Fruit fly (Drosophila melanogaster) whole organism, embryonic: Measurements from ENCODE around the gene dx.

Source experiments
- CG10366 ChIP-seq: fragments of 200-800 bp; sonication (Bioruptor generic); IDR thresholded peaks from 2 replicates; pipeline ENCODE4 v1.3.6; 2022; ENCODE audit warnings: missing biosample characterization, missing genetic modification characterization
- CG10979 ChIP-seq: fragments of 200-800 bp; sonication (Bioruptor generic); optimal IDR thresholded peaks from 2 replicates; lab custom pipeline; 2018; ENCODE audit warnings: missing biosample characterization, mild to moderate bottlenecking, missing genetic modification characterization, moderate library complexity
- CG11085 ChIP-seq: fragments of 200-800 bp; sonication (Bioruptor generic); IDR thresholded peaks from 2 replicates; pipeline ENCODE4 v1.3.6; 2022; ENCODE audit warnings: missing biosample characterization, missing genetic modification characterization
- CG11504 ChIP-seq: fragments of 200-800 bp; sonication (Bioruptor generic); optimal IDR thresholded peaks from 3 replicates; lab custom pipeline; 2019; ENCODE audit warnings: missing biosample characterization, mild to moderate bottlenecking, missing genetic modification characterization, moderate library complexity
- CG11695 ChIP-seq: fragments of 200-800 bp; sonication (Bioruptor generic); IDR thresholded peaks from 3 replicates; pipeline ENCODE4 v1.3.6; 2022; ENCODE audit warnings: missing biosample characterization, missing genetic modification characterization
- CG13296 ChIP-seq: fragments of 200-800 bp; sonication (Bioruptor generic); optimal IDR thresholded peaks from 3 replicates; lab custom pipeline; 2018; ENCODE audit warnings: missing biosample characterization, mild to moderate bottlenecking, missing genetic modification characterization
- CG14441 ChIP-seq: fragments of 200-800 bp; sonication (Bioruptor generic); IDR thresholded peaks from 2 replicates; pipeline ENCODE4 v1.3.6; 2022; ENCODE audit warnings: missing biosample characterization, missing genetic modification characterization
- CG14710 ChIP-seq: fragments of 200-800 bp; sonication (Bioruptor generic); optimal IDR thresholded peaks from 3 replicates; lab custom pipeline; 2019; ENCODE audit warnings: missing biosample characterization, mild to moderate bottlenecking, missing genetic modification characterization, moderate library complexity
- CG14860 ChIP-seq: fragments of 200-800 bp; sonication (Bioruptor generic); IDR thresholded peaks from 3 replicates; pipeline ENCODE4 v1.3.6; 2022; ENCODE audit warnings: missing biosample characterization, missing genetic modification characterization; ENCODE audit not compliant: partially characterized antibody
- CG17328 ChIP-seq: fragments of 200-800 bp; sonication (Bioruptor generic); IDR thresholded peaks from 2 replicates; pipeline ENCODE4 v1.3.6; 2022; ENCODE audit warnings: missing biosample characterization, missing genetic modification characterization
- CG17912 ChIP-seq: fragments of 200-800 bp; sonication (Bioruptor generic); optimal IDR thresholded peaks from 2 replicates; lab custom pipeline; 2018; ENCODE audit warnings: missing biosample characterization, mild to moderate bottlenecking, missing genetic modification characterization
- CG2120 ChIP-seq: fragments of 200-800 bp; sonication (Bioruptor generic); optimal IDR thresholded peaks from 3 replicates; lab custom pipeline; 2016; ENCODE audit warnings: missing biosample characterization, missing genetic modification characterization
- CG30020 ChIP-seq: fragments of 200-800 bp; optimal IDR thresholded peaks from 2 replicates; lab custom pipeline; 2019; ENCODE audit warnings: missing biosample characterization, mild to moderate bottlenecking, missing genetic modification characterization, moderate library complexity
- CG31365 ChIP-seq: fragments of 200-800 bp; sonication (Bioruptor generic); optimal IDR thresholded peaks from 2 replicates; lab custom pipeline; 2018; ENCODE audit warnings: missing biosample characterization, mild to moderate bottlenecking, missing genetic modification characterization
- CG3281 ChIP-seq: fragments of 200-800 bp; sonication (Bioruptor generic); optimal IDR thresholded peaks from 3 replicates; lab custom pipeline; 2017; ENCODE audit warnings: missing biosample characterization, mild to moderate bottlenecking, missing genetic modification characterization
- CG33557 ChIP-seq: fragments of 200-800 bp; sonication (Bioruptor generic); optimal IDR thresholded peaks from 2 replicates; lab custom pipeline; 2019; ENCODE audit warnings: missing biosample characterization, mild to moderate bottlenecking, missing genetic modification characterization, moderate library complexity
- CG4617 ChIP-seq: fragments of 200-800 bp; sonication (Bioruptor generic); optimal IDR thresholded peaks from 3 replicates; lab custom pipeline; 2016; ENCODE audit warnings: missing biosample characterization, missing genetic modification characterization, borderline replicate concordance
- CG6254 ChIP-seq: fragments of 200-800 bp; sonication (Bioruptor generic); optimal IDR thresholded peaks from 3 replicates; lab custom pipeline; 2017; ENCODE audit warnings: mild to moderate bottlenecking, missing biosample characterization, missing genetic modification reagents, missing genetic modification characterization
- CG7357 ChIP-seq: fragments of 200-800 bp; sonication (Bioruptor generic); IDR thresholded peaks from 3 replicates; pipeline ENCODE4 v1.3.6; 2022; ENCODE audit warnings: missing biosample characterization, missing genetic modification characterization
- CG8924 ChIP-seq: fragments of 200-800 bp; optimal IDR thresholded peaks from 3 replicates; lab custom pipeline; 2019; ENCODE audit warnings: missing biosample characterization, mild to moderate bottlenecking, missing genetic modification characterization, moderate library complexity
- CG9797 ChIP-seq: fragments of 200-800 bp; sonication (Bioruptor generic); optimal IDR thresholded peaks from 3 replicates; lab custom pipeline; 2018; ENCODE audit warnings: missing biosample characterization, mild to moderate bottlenecking, missing genetic modification characterization
- Drgx ChIP-seq: fragments of 200-800 bp; sonication (Bioruptor generic); IDR thresholded peaks from 2 replicates; pipeline ENCODE4 v1.3.6; 2022; ENCODE audit warnings: missing biosample characterization, missing genetic modification characterization
- MBD-R2 ChIP-seq: fragments of 200-800 bp; sonication (Bioruptor generic); IDR thresholded peaks from 2 replicates; pipeline ENCODE4 v1.3.6; 2022; ENCODE audit warnings: missing biosample characterization, missing genetic modification characterization
- MESR4 ChIP-seq: fragments of 200-800 bp; sonication (Bioruptor generic); optimal IDR thresholded peaks from 2 replicates; lab custom pipeline; 2018; ENCODE audit warnings: missing biosample characterization, mild to moderate bottlenecking, missing genetic modification characterization, moderate library complexity
- Meics ChIP-seq: fragments of 200-800 bp; sonication (Bioruptor generic); optimal IDR thresholded peaks from 2 replicates; lab custom pipeline; 2017; ENCODE audit warnings: missing biosample characterization, mild to moderate bottlenecking, missing genetic modification characterization
- Mes4 ChIP-seq: fragments of 200-800 bp; sonication (Bioruptor generic); optimal IDR thresholded peaks from 2 replicates; lab custom pipeline; 2016; ENCODE audit warnings: missing biosample characterization, missing genetic modification characterization
- Oli ChIP-seq: fragments of 200-800 bp; sonication (Bioruptor generic); optimal IDR thresholded peaks from 2 replicates; lab custom pipeline; 2018; ENCODE audit warnings: missing biosample characterization, mild to moderate bottlenecking, missing genetic modification characterization, moderate library complexity
- PHDP ChIP-seq: fragments of 200-800 bp; sonication (Bioruptor generic); optimal IDR thresholded peaks from 3 replicates; lab custom pipeline; 2018; ENCODE audit warnings: missing biosample characterization, mild to moderate bottlenecking, missing genetic modification characterization, moderate library complexity
- Trl ChIP-seq, 3 experiments: fragments of >200 bp in 2 of 3; fragments of 200-800 bp in 1 of 3; sonication (Bioruptor generic) in 1 of 3; optimal IDR thresholded peaks; 2 replicates in 1 of 3; 3 replicates in 2 of 3; lab custom pipeline; 2016 to 2017; ENCODE audit warnings: missing biosample characterization in 1 of 3, missing genetic modification characterization in 1 of 3
- cas ChIP-seq: fragments of 200-800 bp; sonication (Bioruptor generic); IDR thresholded peaks from 2 replicates; pipeline ENCODE4 v1.3.6; 2022; ENCODE audit warnings: missing biosample characterization, missing genetic modification characterization
- en ChIP-seq: fragments of 200-800 bp; sonication (Bioruptor generic); optimal IDR thresholded peaks from 2 replicates; lab custom pipeline; 2016; ENCODE audit warnings: missing biosample characterization, missing genetic modification characterization
- ewg ChIP-seq: fragments of 200-800 bp; sonication (Bioruptor generic); optimal IDR thresholded peaks from 3 replicates; lab custom pipeline; 2017; ENCODE audit warnings: mild to moderate bottlenecking, missing biosample characterization, missing genetic modification reagents, missing genetic modification characterization
- exex ChIP-seq: fragments of 200-800 bp; sonication (Bioruptor generic); optimal IDR thresholded peaks from 4 replicates; lab custom pipeline; 2018; ENCODE audit warnings: missing biosample characterization, mild to moderate bottlenecking, missing genetic modification characterization, moderate library complexity
- fd96Cb ChIP-seq: fragments of 200-800 bp; sonication (Bioruptor generic); optimal IDR thresholded peaks from 2 replicates; lab custom pipeline; 2018; ENCODE audit warnings: missing biosample characterization, mild to moderate bottlenecking, missing genetic modification characterization, moderate library complexity
- gce ChIP-seq: fragments of 200-800 bp; sonication (Bioruptor generic); IDR thresholded peaks from 3 replicates; pipeline ENCODE4 v1.3.6; 2022; ENCODE audit warnings: missing biosample characterization, missing genetic modification characterization
- gem ChIP-seq: fragments of 200-800 bp; sonication (Bioruptor generic); optimal IDR thresholded peaks from 2 replicates; lab custom pipeline; 2019; ENCODE audit warnings: missing biosample characterization, mild to moderate bottlenecking, missing genetic modification characterization, moderate library complexity
- lab ChIP-seq: fragments of 200-800 bp; sonication (Bioruptor generic); optimal IDR thresholded peaks from 3 replicates; lab custom pipeline; 2017; ENCODE audit warnings: missing biosample characterization, missing genetic modification characterization, mild to moderate bottlenecking, moderate library complexity, missing genetic modification reagents
- nerfin-2 ChIP-seq: fragments of 200-800 bp; sonication (Bioruptor generic); IDR thresholded peaks from 2 replicates; pipeline ENCODE4 v1.3.6; 2022; ENCODE audit warnings: missing biosample characterization, missing genetic modification characterization; ENCODE audit not compliant: partially characterized antibody
- otp ChIP-seq: fragments of 200-800 bp; sonication (Bioruptor generic); IDR thresholded peaks from 3 replicates; pipeline ENCODE4, ENCODE4 v1.3.6; 2022; ENCODE audit warnings: missing biosample characterization, missing genetic modification characterization
- pho ChIP-seq: fragments of 200-800 bp; sonication (Bioruptor generic); optimal IDR thresholded peaks from 2 replicates; lab custom pipeline; 2016; ENCODE audit warnings: missing biosample characterization, missing genetic modification characterization
- pzg ChIP-seq: fragments of 200-800 bp; sonication (Bioruptor generic); optimal IDR thresholded peaks from 3 replicates; lab custom pipeline; 2018; ENCODE audit warnings: missing biosample characterization, mild to moderate bottlenecking, missing genetic modification characterization, moderate library complexity
- ranshi ChIP-seq: fragments of 200-800 bp; sonication (Bioruptor generic); IDR thresholded peaks from 2 replicates; pipeline ENCODE4 v1.3.6; 2022; ENCODE audit warnings: missing biosample characterization, missing genetic modification characterization
- row ChIP-seq: fragments of 200-800 bp; sonication (Bioruptor generic); IDR thresholded peaks from 3 replicates; pipeline ENCODE4 v1.3.6; 2022; ENCODE audit warnings: missing biosample characterization, missing genetic modification characterization
- slbo ChIP-seq: fragments of 200-800 bp; sonication (Bioruptor generic); IDR thresholded peaks from 2 replicates; pipeline ENCODE4 v1.3.6; 2022; ENCODE audit warnings: missing biosample characterization, missing genetic modification characterization
- sob ChIP-seq: fragments of 200-800 bp; sonication (Bioruptor generic); IDR thresholded peaks from 2 replicates; pipeline ENCODE4 v1.3.6; 2022; ENCODE audit warnings: missing biosample characterization, missing genetic modification characterization
- ssp ChIP-seq: fragments of 200-800 bp; sonication (Bioruptor generic); IDR thresholded peaks from 2 replicates; pipeline ENCODE4 v1.3.6; 2022; ENCODE audit warnings: missing biosample characterization, missing genetic modification characterization
- stwl ChIP-seq: fragments of 200-800 bp; sonication (Bioruptor generic); optimal IDR thresholded peaks from 3 replicates; lab custom pipeline; 2018; ENCODE audit warnings: missing biosample characterization, mild to moderate bottlenecking, missing genetic modification characterization, moderate library complexity
- tap ChIP-seq: fragments of 200-800 bp; optimal IDR thresholded peaks from 3 replicates; lab custom pipeline; 2019; ENCODE audit warnings: missing biosample characterization, mild to moderate bottlenecking, missing genetic modification characterization, moderate library complexity
- yki ChIP-seq: fragments of >200 bp; optimal IDR thresholded peaks from 3 replicates; lab custom pipeline; 2018

Gene dx

dm6 chrX:6527680-6528079 lies 6.1 kb upstream of the dx start, which contains the start of gene CG3342:
CG3342 (minus strand) TSS chrX:6527888.
- TF ChIP-seq CG11504 (tag; lab: Kevin White, UChicago) (peak; percentile 8), MBD-R2 (GFP tag; lab: Robert Waterston, UW) (peak; percentile 52), CG7357 (peak; percentile 71; the same call in 2 of the 3 replicates), ssp (GFP tag; lab: Robert Waterston, UW) (peak; percentile 57), CG33557 (GFP tag; lab: Kevin White, UChicago) (no peak), MESR4 (GFP tag; lab: Kevin White, UChicago) (peak; percentile 5), CG30020 (peak; percentile 47), CG10366 (GFP tag; lab: Robert Waterston, UW) (no peak), stwl (tag; lab: Kevin White, UChicago) (peak; percentile 36), CG4617 (GFP tag; lab: Kevin White, UChicago) (peak; percentile 6), CG9797 (peak; percentile 9), CG8924 (peak; percentile 17), Mes4 (GFP tag; lab: Kevin White, UChicago) (no peak), CG10979 (tag; lab: Kevin White, UChicago) (no peak), CG31365 (tag; lab: Kevin White, UChicago) (no peak), CG14710 (tag; lab: Kevin White, UChicago) (peak; percentile 41), gem (peak; percentile 21), pzg (peak; percentile 4), CG14441 (GFP tag; lab: Robert Waterston, UW) (peak; percentile 73), row (GFP tag; lab: Robert Waterston, UW) (peak; percentile 46; the same call in 2 of the 3 replicates)
- TF ChIP-seq, all 482 proteins: peak for 15

- TF ChIP-seq Meics (GFP tag; lab: Kevin White, UChicago) (peak; percentile 38), MESR4 (GFP tag; lab: Kevin White, UChicago) (no peak), gce (GFP tag; lab: Robert Waterston, UW) (no peak), yki (lab: Kevin White, UChicago) (no peak), ranshi (GFP tag; lab: Robert Waterston, UW) (0 out of 2 replicates have a peak, but pooled peaks have one; percentile 34), CG13296 (GFP tag; lab: Kevin White, UChicago) (no peak), tap (no peak), CG17328 (peak; percentile 32; the same call in 1 of the 2 replicates), CG14860 (GFP tag; lab: Robert Waterston, UW) (no peak), nerfin-2 (GFP tag; lab: Robert Waterston, UW) (no peak), fd96Cb (tag; lab: Kevin White, UChicago) (peak; percentile 12), CG11085 (GFP tag; lab: Robert Waterston, UW) (0 out of 2 replicates have a peak, but pooled peaks have one; percentile 24), cas (GFP tag; lab: Robert Waterston, UW) (no peak), Oli (tag; lab: Kevin White, UChicago) (peak; percentile 11), CG11504 (tag; lab: Kevin White, UChicago) (peak; percentile 28), CG6254 (GFP tag; lab: Kevin White, UChicago) (no peak), slbo (GFP tag; lab: Robert Waterston, UW) (peak; percentile 37; the same call in 1 of the 2 replicates), Drgx (0 out of 2 replicates have a peak, but pooled peaks have one; percentile 22), CG3281 (no peak), PHDP (tag; lab: Kevin White, UChicago) (peak; percentile 16), CG2120 (peak; percentile 48), sob (GFP tag; lab: Robert Waterston, UW) (0 out of 2 replicates have a peak, but pooled peaks have one; percentile 20), lab (GFP tag; lab: Kevin White, UChicago) (peak; percentile 58), CG17912 (GFP tag; lab: Kevin White, UChicago) (no peak), otp (GFP tag; lab: Robert Waterston, UW) (no peak), exex (tag; lab: Kevin White, UChicago) (no peak), CG11695 (GFP tag; lab: Robert Waterston, UW) (peak; percentile 22; the same call in 1 of the 3 replicates), en (GFP tag; lab: Kevin White, UChicago) (no peak), Trl (optimal IDR thresholded peaks at IDR 0.05; lab: Kevin White, UChicago) (no peak), Trl (GFP tag; optimal IDR thresholded peaks at IDR 0.05; lab: Kevin White, UChicago) (no peak), pho (GFP tag; lab: Kevin White, UChicago) (no peak), ewg (GFP tag; lab: Kevin White, UChicago) (no peak)
These were observed 5.2 kb upstream of the dx start, which contains the start of gene Agxt for dm6 chrX:6528508-6528998. Agxt (plus strand) TSS chrX:6528948.
